Worm (Caenorhabditis elegans) whole organism, mixed stage, embryonic: Measurements from ENCODE around the gene epic-3.

Experiments used
- drap-1 ChIP-seq: fragments of 200-800 bp; sonication (Bioruptor generic); optimal IDR thresholded peaks from 3 replicates; lab custom pipeline; 2018; ENCODE audit warnings: mild to moderate bottlenecking, missing genetic modification characterization, missing compliant biosample characterization
- elt-3 ChIP-seq: fragments of 150-350 bp; optimal IDR thresholded peaks from 2 replicates; lab custom pipeline; 2014; ENCODE audit warnings: missing biosample characterization, missing genetic modification characterization
- nhr-12 ChIP-seq: fragments of 150-350 bp; optimal IDR thresholded peaks from 2 replicates; lab custom pipeline; 2014; ENCODE audit warnings: missing biosample characterization, missing genetic modification characterization
- nhr-28 ChIP-seq: fragments of 150-350 bp; optimal IDR thresholded peaks from 2 replicates; lab custom pipeline; 2014; ENCODE audit warnings: missing biosample characterization, missing genetic modification characterization
- nhr-76 ChIP-seq: sonication (generic microtip); optimal IDR thresholded peaks from 2 replicates; lab custom pipeline; 2017; ENCODE audit warnings: missing biosample characterization, missing genetic modification characterization
- ztf-11 ChIP-seq: fragments of 150-350 bp; optimal IDR thresholded peaks from 2 replicates; lab custom pipeline; 2014; ENCODE audit warnings: missing biosample characterization, missing genetic modification characterization

- TF ChIP-seq nhr-76 (tag; lab: Kevin White, UChicago) = no peak
- no peak for TF ChIP-seq nhr-12 (tag; lab: Kevin White, UChicago)
- TF ChIP-seq nhr-28 = no peak
- no peak for TF ChIP-seq ztf-11
- TF ChIP-seq drap-1 (GFP tag; lab: Kevin White, UChicago) = no peak
- no peak for TF ChIP-seq elt-3 (tag; lab: Kevin White, UChicago)
These were observed 2.6 kb downstream of the epic-3 start for ce11 chrIV:1721610-1722009.
